Worm (Caenorhabditis elegans): ENCODE data around the gene hars-1.

ce11 chrIV:10812099-10812498 is 46.7 kb upstream of the hars-1 start, which contains the start of gene miz-1:
- no peak for TF ChIP-seq unc-130 (tag; optimal IDR thresholded peaks at IDR 0.05)
- no peak for TF ChIP-seq lin-39 (tag; optimal IDR thresholded peaks at IDR 0.05)
- no peak for TF ChIP-seq elt-3 (tag; optimal IDR thresholded peaks at IDR 0.05)
- no peak for TF ChIP-seq ama-1 (optimal IDR thresholded peaks at IDR 0.05)
- TF ChIP-seq aly-2 (tag; optimal IDR thresholded peaks at IDR 0.05) = no peak
